Worm (Caenorhabditis elegans) whole organism, young adult: ENCODE measurements around the gene rde-4.

Source experiments
- F10E7.11 ChIP-seq: sonication (generic microtip); optimal IDR thresholded peaks from 2 replicates; lab custom pipeline; 2017; ENCODE audit warnings: mild to moderate bottlenecking, missing genetic modification characterization, moderate library complexity, missing compliant biosample characterization
- Y53G8AR.9 ChIP-seq: fragments of 200-800 bp; sonication (Bioruptor generic); conservative IDR thresholded peaks from 2 replicates; pipeline ENCODE4 v1.3.6; 2022; ENCODE audit warnings: missing genetic modification reagents, missing genetic modification characterization, missing compliant biosample characterization
- ama-1 ChIP-seq, 3 experiments: fragments of 150-350 bp in 1 of 3; sonication (generic microtip) in 2 of 3; optimal IDR thresholded peaks; 2 replicates each; lab custom pipeline; 2014 to 2018; ENCODE audit warnings: missing biosample characterization in 2 of 3, missing genetic modification characterization in 2 of 3, missing genetic modification reagents in 2 of 3
- ccch-3 ChIP-seq: fragments of 200-800 bp; sonication (Bioruptor generic); optimal IDR thresholded peaks from 2 replicates; lab custom pipeline; 2018; ENCODE audit warnings: mild to moderate bottlenecking, missing genetic modification characterization, missing compliant biosample characterization
- egrh-3 ChIP-seq: fragments of 200-800 bp; sonication (Bioruptor generic); IDR thresholded peaks from 2 replicates; pipeline ENCODE4 v1.3.6; 2022; ENCODE audit warnings: missing genetic modification reagents, missing genetic modification characterization, missing compliant biosample characterization
- him-1 ChIP-seq: sonication (generic microtip); optimal IDR thresholded peaks from 2 replicates; lab custom pipeline; 2016; ENCODE audit warnings: missing genotype, missing genetic modification reagents, missing genetic modification characterization, missing compliant biosample characterization
- hlh-12 ChIP-seq: sonication (generic microtip); optimal IDR thresholded peaks from 2 replicates; lab custom pipeline; 2016; ENCODE audit warnings: missing genetic modification characterization, missing compliant biosample characterization
- ztf-22 ChIP-seq: fragments of 200-800 bp; sonication (Bioruptor generic); optimal IDR thresholded peaks from 2 replicates; lab custom pipeline; 2018; ENCODE audit warnings: mild to moderate bottlenecking, missing genetic modification characterization, moderate library complexity, missing compliant biosample characterization

ce11 chrIII:10238448-10239154 is 20.2 kb upstream of the rde-4 start, which contains the start of gene Y70G10A.3:
- TF ChIP-seq F10E7.11 (tag; lab: Kevin White, UChicago) (no peak), Y53G8AR.9 (GFP tag; lab: Robert Waterston, UW) (no peak), ztf-22 (no peak), hlh-12 (tag; lab: Kevin White, UChicago) (no peak), him-1 (no peak), egrh-3 (GFP tag; lab: Robert Waterston, UW) (no peak), ama-1 (optimal IDR thresholded peaks at IDR 0.05; lab: Kevin White, UChicago) (no peak), ama-1 (GFP tag; optimal IDR thresholded peaks at IDR 0.05; lab: Kevin White, UChicago) (no peak), ccch-3 (no peak)
